Worm (Caenorhabditis elegans) whole organism, L3 larva: Measurements from ENCODE around the gene dmd-7.

Experiments
- nhr-237 ChIP-seq: fragments of 150-350 bp; optimal IDR thresholded peaks from 2 replicates; lab custom pipeline; 2014; ENCODE audit warnings: missing biosample characterization, missing genetic modification characterization
- ztf-4 ChIP-seq: fragments of 150-350 bp; optimal IDR thresholded peaks from 2 replicates; lab custom pipeline; 2014; ENCODE audit warnings: missing biosample characterization, missing genetic modification characterization

- TF ChIP-seq ztf-4 (tag; lab: Kevin White, UChicago) (peak; percentile 65), nhr-237 (no peak)
These were observed 17.2 kb upstream of the dmd-7 start for ce11 chrV:6229457-6229949.
